Fruit fly (Drosophila melanogaster): ENCODE data around the gene dpr8.

dpr8 gene

dm6 chrX:14446853-14447252 lies 124.8 kb downstream of the dpr8 start (continued):
- TF ChIP-seq gem (tag; optimal IDR thresholded peaks at IDR 0.05): peak; percentile 31
- peak; percentile 36 for TF ChIP-seq sens (GFP tag)
- TF ChIP-seq CG10147 (GFP tag; optimal IDR thresholded peaks at IDR 0.05): no peak
- no peak for TF ChIP-seq bigmax (GFP tag; optimal IDR thresholded peaks at IDR 0.05)
- no peak for TF ChIP-seq ap (GFP tag; IDR thresholded peaks at IDR 0.05)
- no peak for TF ChIP-seq CG3407 (GFP tag; optimal IDR thresholded peaks at IDR 0.05)
- no peak for TF ChIP-seq CG3163 (GFP tag; optimal IDR thresholded peaks at IDR 0.05)
- TF ChIP-seq CG2199 (GFP tag; IDR thresholded peaks at IDR 0.05): no peak
- peak; percentile 80 for TF ChIP-seq Ets65A (GFP tag)
- no peak for TF ChIP-seq Sox100B (GFP tag; optimal IDR thresholded peaks at IDR 0.05)
- TF ChIP-seq yki (optimal IDR thresholded peaks at IDR 0.05): no peak
- no peak for TF ChIP-seq gfzf (GFP tag; optimal IDR thresholded peaks at IDR 0.05)
- TF ChIP-seq gt (GFP tag; IDR thresholded peaks at IDR 0.05): no peak
- TF ChIP-seq Med (GFP tag): peak; percentile 66
- no peak for TF ChIP-seq CG6689 (GFP tag; IDR thresholded peaks at IDR 0.05)
- TF ChIP-seq Oli (tag; optimal IDR thresholded peaks at IDR 0.05): no peak
- TF ChIP-seq ind (GFP tag; optimal IDR thresholded peaks at IDR 0.05): no peak
- no peak for TF ChIP-seq gsb-n (tag; optimal IDR thresholded peaks at IDR 0.05)
- TF ChIP-seq Dip2 (GFP tag; IDR thresholded peaks at IDR 0.05): no peak
- TF ChIP-seq trem (tag; optimal IDR thresholded peaks at IDR 0.05): no peak
- no peak for TF ChIP-seq stwl (tag; optimal IDR thresholded peaks at IDR 0.05)
- TF ChIP-seq bowl (GFP tag; IDR thresholded peaks at IDR 0.05): no peak
- TF ChIP-seq CHES-1-like (GFP tag; optimal IDR thresholded peaks at IDR 0.05): no peak
- no peak for TF ChIP-seq HmgZ (tag; optimal IDR thresholded peaks at IDR 0.05)
- TF ChIP-seq CG17829 (tag; optimal IDR thresholded peaks at IDR 0.05): no peak
- no peak for TF ChIP-seq CG10543 (GFP tag; optimal IDR thresholded peaks at IDR 0.05)
- no peak for TF ChIP-seq Lhr (GFP tag; optimal IDR thresholded peaks at IDR 0.05)
- TF ChIP-seq ranshi (GFP tag; IDR thresholded peaks at IDR 0.05): peak; percentile 26; the same call in 1 of the 2 replicates
- peak; percentile 41 for TF ChIP-seq CG12769 (tag; optimal IDR thresholded peaks at IDR 0.05)
- TF ChIP-seq grau (tag; optimal IDR thresholded peaks at IDR 0.05): peak; percentile 26
- peak; percentile 66 for TF ChIP-seq CG18599 (GFP tag; optimal IDR thresholded peaks at IDR 0.05)
- TF ChIP-seq CG1024 (GFP tag; IDR thresholded peaks at IDR 0.05): no peak
- no peak for TF ChIP-seq Mrtf (GFP tag; IDR thresholded peaks at IDR 0.05)
- TF ChIP-seq Atf3 (GFP tag; optimal IDR thresholded peaks at IDR 0.05): no peak
- no peak for TF ChIP-seq klu (GFP tag; IDR thresholded peaks at IDR 0.05)
- TF ChIP-seq HLH3B (GFP tag; IDR thresholded peaks at IDR 0.05): no peak
- no peak for TF ChIP-seq Kr (GFP tag; optimal IDR thresholded peaks at IDR 0.05)
- TF ChIP-seq pb (GFP tag; optimal IDR thresholded peaks at IDR 0.05): no peak
- TF ChIP-seq cwo (GFP tag; optimal IDR thresholded peaks at IDR 0.05): no peak
- peak; percentile 23; the same call in 1 of the 2 replicates for TF ChIP-seq Rfx (GFP tag; IDR thresholded peaks at IDR 0.05)
- no peak for TF ChIP-seq repo (GFP tag; optimal IDR thresholded peaks at IDR 0.05)
- no peak for TF ChIP-seq schlank (tag; optimal IDR thresholded peaks at IDR 0.05)
- no peak for TF ChIP-seq Hr3 (GFP tag; optimal IDR thresholded peaks at IDR 0.05)
- TF ChIP-seq toy (GFP tag; IDR thresholded peaks at IDR 0.05): no peak
- TF ChIP-seq CG15601 (tag; optimal IDR thresholded peaks at IDR 0.05): no peak
- TF ChIP-seq da (GFP tag; optimal IDR thresholded peaks at IDR 0.05): no peak
- TF ChIP-seq CG5180 (GFP tag; optimal IDR thresholded peaks at IDR 0.05): no peak
- TF ChIP-seq phol (tag; optimal IDR thresholded peaks at IDR 0.05): no peak
- no peak for TF ChIP-seq onecut (GFP tag; IDR thresholded peaks at IDR 0.05)
- no peak for TF ChIP-seq CG13123 (GFP tag; optimal IDR thresholded peaks at IDR 0.05)
- no peak for TF ChIP-seq CG5953 (GFP tag; IDR thresholded peaks at IDR 0.05)
- TF ChIP-seq hkb (optimal IDR thresholded peaks at IDR 0.05): no peak
- TF ChIP-seq hkb (GFP tag; IDR thresholded peaks at IDR 0.05): no peak
- TF ChIP-seq CG11085 (GFP tag; IDR thresholded peaks at IDR 0.05): no peak

All from whole organism, embryonic.